Worm (Caenorhabditis elegans) whole organism, mixed stage, embryonic: ENCODE measurements around the gene gbas-1.
A peak's percentile ranks its signal among the peaks of the same experiment; 100 is the strongest.

Source experiments
- M03D4.4 ChIP-seq: sonication (generic microtip); optimal IDR thresholded peaks from 2 replicates; lab custom pipeline; 2017; ENCODE audit warnings: mild to moderate bottlenecking, missing genetic modification characterization, missing compliant biosample characterization
- bed-3 ChIP-seq: fragments of 200-800 bp; sonication (Bioruptor generic); optimal IDR thresholded peaks from 3 replicates; lab custom pipeline; 2018; ENCODE audit warnings: mild to moderate bottlenecking, missing genetic modification characterization, moderate library complexity, missing compliant biosample characterization
- blmp-1 ChIP-seq: fragments of 150-350 bp; optimal IDR thresholded peaks from 2 replicates; lab custom pipeline; 2014; ENCODE audit warnings: missing biosample characterization, missing genetic modification characterization
- ceh-39 ChIP-seq: fragments of 150-350 bp; optimal IDR thresholded peaks from 2 replicates; lab custom pipeline; 2014; ENCODE audit warnings: missing biosample characterization, missing genetic modification characterization
- ceh-43 ChIP-seq: fragments of 200-800 bp; sonication (Bioruptor generic); optimal IDR thresholded peaks from 2 replicates; lab custom pipeline; 2018; ENCODE audit warnings: mild to moderate bottlenecking, missing genetic modification characterization, moderate library complexity, missing compliant biosample characterization
- ceh-83 ChIP-seq: fragments of 200-800 bp; sonication (Bioruptor generic); optimal IDR thresholded peaks from 2 replicates; lab custom pipeline; 2018; ENCODE audit warnings: mild to moderate bottlenecking, missing genetic modification characterization, missing compliant biosample characterization
- ces-1 ChIP-seq: fragments of 150-350 bp; optimal IDR thresholded peaks from 2 replicates; lab custom pipeline; 2014; ENCODE audit warnings: missing biosample characterization, missing genetic modification reagents, missing genetic modification characterization
- cnd-1 ChIP-seq: fragments of 200-800 bp; sonication (Bioruptor generic); optimal IDR thresholded peaks from 2 replicates; lab custom pipeline; 2018; ENCODE audit warnings: mild to moderate bottlenecking, missing genetic modification characterization, missing compliant biosample characterization
- elt-1 ChIP-seq: sonication (generic microtip); optimal IDR thresholded peaks from 2 replicates; lab custom pipeline; 2017; ENCODE audit warnings: missing genetic modification characterization, mild to moderate bottlenecking, missing compliant biosample characterization, antibody characterized with exemption, moderate library complexity, borderline replicate concordance; ENCODE audit not compliant: insufficient read depth
- flh-1 ChIP-seq: fragments of 200-800 bp; sonication (Bioruptor generic); optimal IDR thresholded peaks from 2 replicates; lab custom pipeline; 2018; ENCODE audit warnings: mild to moderate bottlenecking, missing genetic modification characterization, moderate library complexity, missing compliant biosample characterization
- ham-2 ChIP-seq: fragments of 200-800 bp; sonication (Bioruptor generic); optimal IDR thresholded peaks from 2 replicates; lab custom pipeline; 2018; ENCODE audit warnings: mild to moderate bottlenecking, missing genetic modification characterization, missing compliant biosample characterization
- hlh-1 ChIP-seq: fragments of 150-350 bp; optimal IDR thresholded peaks from 2 replicates; lab custom pipeline; 2014; ENCODE audit warnings: missing biosample characterization, missing genetic modification reagents, missing genetic modification characterization
- lin-13 ChIP-seq: fragments of 150-350 bp; optimal IDR thresholded peaks from 2 replicates; lab custom pipeline; 2014; ENCODE audit warnings: missing biosample characterization, missing genetic modification characterization
- lin-32 ChIP-seq: fragments of 200-800 bp; sonication (Bioruptor generic); optimal IDR thresholded peaks from 2 replicates; lab custom pipeline; 2018; ENCODE audit warnings: mild to moderate bottlenecking, missing genetic modification characterization, missing compliant biosample characterization
- lsy-2 ChIP-seq: fragments of 150-350 bp; optimal IDR thresholded peaks from 2 replicates; lab custom pipeline; 2014; ENCODE audit warnings: missing biosample characterization, missing genetic modification characterization
- mab-5 ChIP-seq: fragments of 150-350 bp; optimal IDR thresholded peaks from 2 replicates; lab custom pipeline; 2014; ENCODE audit warnings: missing biosample characterization, missing genetic modification characterization
- mep-1 ChIP-seq: fragments of 150-350 bp; optimal IDR thresholded peaks from 2 replicates; lab custom pipeline; 2017; ENCODE audit warnings: missing biosample characterization, missing genetic modification reagents, missing genetic modification characterization, inconsistent platforms
- mls-2 ChIP-seq: sonication (generic microtip); optimal IDR thresholded peaks from 2 replicates; lab custom pipeline; 2016; ENCODE audit warnings: mild to moderate bottlenecking, missing genetic modification characterization, moderate library complexity, missing compliant biosample characterization
- nhr-12 ChIP-seq: fragments of 150-350 bp; optimal IDR thresholded peaks from 2 replicates; lab custom pipeline; 2014; ENCODE audit warnings: missing biosample characterization, missing genetic modification characterization
- nhr-237 ChIP-seq: fragments of 150-350 bp; optimal IDR thresholded peaks from 2 replicates; lab custom pipeline; 2014; ENCODE audit warnings: missing biosample characterization, missing genetic modification characterization
- nhr-28 ChIP-seq: fragments of 150-350 bp; optimal IDR thresholded peaks from 2 replicates; lab custom pipeline; 2014; ENCODE audit warnings: missing biosample characterization, missing genetic modification characterization
- pha-4 ChIP-seq: fragments of 150-350 bp; optimal IDR thresholded peaks from 2 replicates; lab custom pipeline; 2018; ENCODE audit warnings: missing biosample characterization, missing genetic modification reagents, missing genetic modification characterization
- sem-2 ChIP-seq: fragments of 200-800 bp; sonication (Bioruptor generic); optimal IDR thresholded peaks from 2 replicates; lab custom pipeline; 2018; ENCODE audit warnings: mild to moderate bottlenecking, missing genetic modification characterization, missing compliant biosample characterization
- sptf-1 ChIP-seq: sonication (generic microtip); optimal IDR thresholded peaks from 2 replicates; lab custom pipeline; 2017; ENCODE audit warnings: mild to moderate bottlenecking, missing genetic modification characterization, moderate library complexity, missing compliant biosample characterization
- tbx-8 ChIP-seq: fragments of 200-800 bp; sonication (Bioruptor generic); optimal IDR thresholded peaks from 2 replicates; lab custom pipeline; 2018; ENCODE audit warnings: mild to moderate bottlenecking, missing genetic modification characterization, moderate library complexity, missing compliant biosample characterization
- unc-120 ChIP-seq: sonication (generic microtip); optimal IDR thresholded peaks from 2 replicates; lab custom pipeline; 2017; ENCODE audit warnings: missing genetic modification characterization, missing compliant biosample characterization; ENCODE audit not compliant: poor library complexity, severe bottlenecking
- unc-39 ChIP-seq: fragments of 150-350 bp; optimal IDR thresholded peaks from 2 replicates; lab custom pipeline; 2014; ENCODE audit warnings: missing biosample characterization, missing genetic modification characterization
- unc-62 ChIP-seq: fragments of 150-350 bp; optimal IDR thresholded peaks from 2 replicates; lab custom pipeline; 2014; ENCODE audit warnings: missing biosample characterization, missing genetic modification reagents, missing genetic modification characterization
- zip-8 ChIP-seq: fragments of 150-350 bp; optimal IDR thresholded peaks from 2 replicates; lab custom pipeline; 2014; ENCODE audit warnings: missing biosample characterization, missing genetic modification characterization
- ztf-11 ChIP-seq: fragments of 150-350 bp; optimal IDR thresholded peaks from 2 replicates; lab custom pipeline; 2014; ENCODE audit warnings: missing biosample characterization, missing genetic modification characterization

The gbas-1 gene

ce11 chrII:2473270-2473669 is 31.4 kb upstream of the gbas-1 start, which contains the start of gene tsr-1:
TSS of gene tsr-1 (minus strand) at chrII:2473370.
- TF ChIP-seq flh-1 (GFP tag; lab: Kevin White, UChicago) (no peak), sptf-1 (tag; lab: Kevin White, UChicago) (no peak), sem-2 (GFP tag; lab: Kevin White, UChicago) (no peak), ceh-39 (tag; lab: Kevin White, UChicago) (no peak), zip-8 (tag; lab: Kevin White, UChicago) (no peak), unc-62 (GFP tag; lab: Kevin White, UChicago) (no peak), bed-3 (GFP tag; lab: Kevin White, UChicago) (no peak), nhr-28 (tag; lab: Kevin White, UChicago) (no peak), ham-2 (GFP tag; lab: Kevin White, UChicago) (no peak)

- no peak for TF ChIP-seq bed-3 (GFP tag; lab: Kevin White, UChicago)
- TF ChIP-seq mls-2, result no peak
- TF ChIP-seq lin-32 (GFP tag; lab: Kevin White, UChicago), result no peak
- no peak for TF ChIP-seq mab-5 (tag; lab: Kevin White, UChicago)
- TF ChIP-seq nhr-12 (tag; lab: Kevin White, UChicago), result no peak
- no peak for TF ChIP-seq blmp-1
- TF ChIP-seq mep-1 (tag; lab: Kevin White, UChicago), result no peak
Observed at ce11 chrII:2478543-2478942, 26.1 kb upstream of the gbas-1 start, which contains the start of gene mnat-1. TSS of gene mnat-1 (minus strand) at chrII:2478643.

ce11 chrII:2479047-2479446 is 25.6 kb upstream of the gbas-1 start, which contains the start of gene F53G2.12:
TSS of gene F53G2.12 (minus strand) at chrII:2479090.
- TF ChIP-seq ces-1 (GFP tag; lab: Kevin White, UChicago), result peak; percentile 38
- TF ChIP-seq lin-13 (tag; lab: Kevin White, UChicago), result no peak
- TF ChIP-seq, all 35 proteins: peak for 1

- TF ChIP-seq mep-1 (tag; lab: Kevin White, UChicago) (no peak), zip-8 (tag; lab: Kevin White, UChicago) (no peak), mls-2 (no peak), ham-2 (GFP tag; lab: Kevin White, UChicago) (no peak), sem-2 (GFP tag; lab: Kevin White, UChicago) (no peak), lsy-2 (tag; lab: Kevin White, UChicago) (no peak), elt-1 (tag; lab: Kevin White, UChicago) (no peak), ceh-83 (GFP tag; lab: Kevin White, UChicago) (no peak), ceh-43 (GFP tag; lab: Kevin White, UChicago) (no peak), tbx-8 (GFP tag; lab: Kevin White, UChicago) (no peak), hlh-1 (no peak), bed-3 (GFP tag; lab: Kevin White, UChicago) (no peak), mab-5 (tag; lab: Kevin White, UChicago) (no peak), sptf-1 (tag; lab: Kevin White, UChicago) (no peak), nhr-237 (tag; lab: Kevin White, UChicago) (no peak)
Observed at ce11 chrII:2480099-2480498, 24.6 kb upstream of the gbas-1 start, which contains the start of gene F53G2.3. TSS of gene F53G2.3 (plus strand) at chrII:2480399.

ce11 chrII:2481621-2482020 is 23.1 kb upstream of the gbas-1 start, which contains the start of gene F53G2.2:
TSS of gene F53G2.2 (plus strand) at chrII:2481921.
- TF ChIP-seq hlh-1 (no peak), unc-120 (no peak), elt-1 (tag; lab: Kevin White, UChicago) (no peak), blmp-1 (no peak), M03D4.4 (tag; lab: Kevin White, UChicago) (no peak), ceh-39 (tag; lab: Kevin White, UChicago) (no peak), pha-4 (tag; lab: Kevin White, UChicago) (no peak), unc-39 (tag; lab: Kevin White, UChicago) (no peak), tbx-8 (GFP tag; lab: Kevin White, UChicago) (no peak), ztf-11 (no peak), nhr-12 (tag; lab: Kevin White, UChicago) (no peak), lin-13 (tag; lab: Kevin White, UChicago) (no peak), lsy-2 (tag; lab: Kevin White, UChicago) (no peak), ces-1 (GFP tag; lab: Kevin White, UChicago) (no peak), nhr-28 (tag; lab: Kevin White, UChicago) (no peak), flh-1 (GFP tag; lab: Kevin White, UChicago) (no peak), cnd-1 (tag; lab: Kevin White, UChicago) (no peak)
